Worm (Caenorhabditis elegans): ENCODE data around the gene T24E12.11.

T24E12.11 gene

DNA sequence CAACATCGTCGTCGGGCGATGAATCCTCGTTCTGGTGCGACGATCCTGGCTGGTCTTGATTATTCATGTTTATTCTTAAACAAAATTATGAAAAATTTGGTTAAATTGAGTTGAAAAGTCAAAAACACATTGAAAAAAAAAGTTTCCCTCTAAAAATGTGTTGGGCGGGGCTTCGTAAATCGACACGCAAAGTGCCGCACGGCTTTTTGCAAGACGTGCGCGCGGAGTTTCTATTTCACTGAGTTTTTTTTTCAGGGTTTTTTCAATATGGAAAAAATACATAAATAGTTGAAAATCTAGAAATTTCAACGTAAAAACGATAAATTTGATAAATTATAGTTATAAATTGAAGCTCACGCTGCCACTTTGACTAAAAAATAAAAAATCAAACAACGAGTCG is 28.7 kb upstream of the T24E12.11 start, which contains the start of gene F54D10.5 (continued):
- TF ChIP-seq zfp-2 (tag; optimal IDR thresholded peaks at IDR 0.05) (no peak), ceh-82 (tag; optimal IDR thresholded peaks at IDR 0.05) (no peak), lir-3 (tag; optimal IDR thresholded peaks at IDR 0.05) (no peak), T26A8.4 (GFP tag; IDR thresholded peaks at IDR 0.05) (peak; percentile 63), zag-1 (tag; optimal IDR thresholded peaks at IDR 0.05) (no peak), arid-1 (GFP tag; conservative IDR thresholded peaks at IDR 0.05) (no peak), T20F7.1 (GFP tag; optimal IDR thresholded peaks at IDR 0.05) (no peak), F49E8.2 (tag; optimal IDR thresholded peaks at IDR 0.05; ENCODE audit: borderline replicate concordance) (no peak)

DNA sequence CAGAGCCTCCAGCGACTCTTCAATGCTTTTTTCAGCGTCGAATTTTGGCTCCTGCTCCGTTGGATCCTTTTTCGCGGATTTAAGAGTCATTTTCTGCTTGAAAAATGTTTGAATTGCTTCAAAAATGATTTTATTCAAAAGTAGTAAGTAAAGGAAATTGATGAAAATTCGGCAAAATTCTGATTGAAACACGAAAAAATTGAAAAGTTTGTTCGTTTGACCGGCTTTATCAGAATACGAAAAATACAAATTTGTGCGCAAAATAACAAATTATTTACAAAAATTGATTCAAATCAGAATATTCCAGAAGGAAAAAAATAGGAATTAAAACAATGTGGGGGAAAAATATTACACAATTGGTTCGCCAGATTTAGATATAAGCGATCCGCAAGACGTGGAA is 27.6 kb upstream of the T24E12.11 start, which contains the start of gene F54D10.4:
Gene F54D10.4, minus strand, starts transcription at position 101 of the 400 bp plus-strand sequence.
- no peak for TF ChIP-seq ztf-11 (tag; optimal IDR thresholded peaks at IDR 0.05)
- TF ChIP-seq lin-15B (tag; optimal IDR thresholded peaks at IDR 0.05), result no peak
- peak; percentile 82 for TF ChIP-seq aha-1 (tag)

- TF ChIP-seq egl-43 (GFP tag; IDR thresholded peaks at IDR 0.05) (no peak), unc-62 (GFP tag; optimal IDR thresholded peaks at IDR 0.05 in 1 of 2) (peak in 1 of 2 experiments; percentile 96), unc-62 (tag; optimal IDR thresholded peaks at IDR 0.05) (no peak)
Observed at ce11 chrII:3805518-3805917, 26.2 kb upstream of the T24E12.11 start.

DNA sequence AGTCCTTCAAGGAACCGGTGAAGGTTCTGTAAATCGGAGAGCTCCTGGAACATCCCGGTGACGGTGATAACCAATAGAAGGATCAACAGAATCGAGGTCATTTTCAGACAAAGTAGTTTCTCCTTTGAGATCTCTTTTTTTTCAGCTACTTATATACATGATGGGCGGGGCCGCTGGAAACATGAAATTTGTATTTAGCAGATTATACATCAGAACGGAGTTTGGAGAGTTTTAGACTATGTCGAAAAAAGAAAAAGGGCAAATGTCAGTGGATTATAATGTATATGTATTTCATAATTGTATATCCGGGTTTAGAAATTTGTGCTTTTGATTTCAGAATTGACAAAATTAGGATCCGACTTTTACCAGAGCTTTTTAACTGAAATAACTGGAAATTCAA is 23.9 kb upstream of the T24E12.11 start, which contains the start of gene ins-32:
Gene ins-32, minus strand, starts transcription at position 101 of the 400 bp plus-strand sequence.
- no peak for TF ChIP-seq nhr-76 (tag; optimal IDR thresholded peaks at IDR 0.05)
- no peak for TF ChIP-seq nhr-28 (tag; optimal IDR thresholded peaks at IDR 0.05)
- TF ChIP-seq nhr-77 (tag; optimal IDR thresholded peaks at IDR 0.05), result no peak

ce11 chrII:3795323-3795722 is 16.0 kb upstream of the T24E12.11 start, which contains the start of gene Y8A9A.2:
Gene Y8A9A.2 (plus strand): TSS chrII:3795623.
- TF ChIP-seq fkh-10 (GFP tag; optimal IDR thresholded peaks at IDR 0.05) (no peak), nhr-237 (tag; optimal IDR thresholded peaks at IDR 0.05) (no peak), daf-19 (GFP tag; conservative IDR thresholded peaks at IDR 0.05) (no peak)

ce11 chrII:3793336-3793735 is 14.0 kb upstream of the T24E12.11 start, which contains the start of gene fbxb-99:
Gene fbxb-99 (minus strand): TSS chrII:3793436.
- TF ChIP-seq mdt-29 (GFP tag; IDR thresholded peaks at IDR 0.05), result no peak
- TF ChIP-seq aly-2 (tag; optimal IDR thresholded peaks at IDR 0.05), result no peak
- TF ChIP-seq unc-62 (GFP tag; optimal IDR thresholded peaks at IDR 0.05 in 1 of 2), result no peak
- TF ChIP-seq unc-62 (tag; optimal IDR thresholded peaks at IDR 0.05), result no peak
- TF ChIP-seq lin-38 (GFP tag; IDR thresholded peaks at IDR 0.05), result no peak
- TF ChIP-seq ceh-62 (tag; optimal IDR thresholded peaks at IDR 0.05), result no peak
- no peak for TF ChIP-seq mes-2 (tag; optimal IDR thresholded peaks at IDR 0.05; ENCODE audit: poor library complexity, severe bottlenecking)
- no peak for TF ChIP-seq madf-5 (GFP tag; IDR thresholded peaks at IDR 0.05)
- no peak for TF ChIP-seq snpc-1.2 (GFP tag; IDR thresholded peaks at IDR 0.05)

- no peak for TF ChIP-seq dmd-9 (GFP tag; IDR thresholded peaks at IDR 0.05)
- TF ChIP-seq unc-62 (GFP tag; optimal IDR thresholded peaks at IDR 0.05 in 1 of 2), result peak in 1 of 2 experiments; percentile 20
- no peak for TF ChIP-seq unc-62 (tag; optimal IDR thresholded peaks at IDR 0.05)
- TF ChIP-seq php-3 (GFP tag; IDR thresholded peaks at IDR 0.05), result 0 out of 2 replicates have a peak, but pooled peaks have one; percentile 32
- TF ChIP-seq saeg-2 (GFP tag; IDR thresholded peaks at IDR 0.05), result no peak
- TF ChIP-seq ztf-7 (tag; optimal IDR thresholded peaks at IDR 0.05), result no peak
- peak; percentile 15 for TF ChIP-seq pqm-1 (tag; optimal IDR thresholded peaks at IDR 0.05)
Observed at ce11 chrII:3788356-3788962, 9.1 kb upstream of the T24E12.11 start.

All from whole organism, L4 larva.